Fruit fly (Drosophila melanogaster): ENCODE data around the gene Cp38.

DNA sequence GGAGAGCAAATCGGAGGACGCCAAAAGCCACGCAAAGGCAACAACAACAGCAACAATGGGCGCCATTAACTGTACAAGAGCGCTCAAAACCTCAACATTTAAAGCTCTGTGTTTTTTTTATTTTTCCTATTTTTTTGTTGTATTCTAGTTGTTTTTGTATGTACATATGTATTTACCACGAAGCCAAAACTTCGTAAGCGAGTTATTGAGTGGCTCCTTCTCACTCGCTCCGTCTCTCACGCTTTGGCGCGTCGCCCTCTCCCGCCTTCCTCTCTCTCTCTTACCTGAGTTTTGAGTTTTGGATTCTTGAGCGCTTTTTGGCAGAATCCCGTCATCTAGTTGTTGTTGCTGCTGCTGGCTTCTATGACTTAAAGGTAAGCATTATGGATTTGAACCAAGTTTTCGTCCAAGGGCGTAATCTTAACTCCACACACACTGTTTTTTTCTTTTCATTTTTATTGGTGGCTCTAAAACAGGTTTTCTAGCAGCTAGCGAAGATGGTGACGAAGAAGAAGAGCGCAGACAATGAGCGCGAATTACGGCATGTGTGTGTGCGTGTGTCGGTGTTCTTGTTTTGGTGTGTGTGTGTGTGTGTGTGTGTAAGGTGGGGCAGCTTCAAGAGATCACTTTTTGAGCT is 36.5 kb downstream of the Cp38 start:
- no peak for TF ChIP-seq CG43689 (GFP tag; IDR thresholded peaks at IDR 0.05)
- TF ChIP-seq Awh (GFP tag; IDR thresholded peaks at IDR 0.05): no peak
- TF ChIP-seq Hr39 (optimal IDR thresholded peaks at IDR 0.05): no peak
- TF ChIP-seq D19B (GFP tag; optimal IDR thresholded peaks at IDR 0.05): no peak
- TF ChIP-seq CG11085 (GFP tag; IDR thresholded peaks at IDR 0.05): no peak
